Fruit fly (Drosophila melanogaster): ENCODE measurements around the gene CG14647.

DNA sequence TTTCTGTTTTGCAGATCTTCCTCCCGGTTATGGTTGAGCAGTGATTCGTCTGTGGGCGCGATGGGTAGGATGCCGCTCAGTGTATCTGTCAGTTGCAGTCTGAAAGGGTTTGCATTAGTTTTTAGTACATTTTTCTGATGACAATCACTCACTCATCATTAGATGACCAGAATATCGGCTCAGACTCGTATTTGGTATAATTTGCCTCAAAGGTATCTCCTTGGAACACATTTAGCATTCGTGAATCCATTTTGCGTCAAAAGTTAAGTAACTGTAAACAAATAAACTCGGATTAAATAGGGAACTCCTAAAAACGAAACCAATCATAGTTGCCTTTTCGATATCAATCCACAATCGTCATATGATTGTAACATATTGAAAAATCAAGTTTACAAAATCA, 26.4 kb downstream of the CG14647 start, which contains the start of gene CG31525:
- TF ChIP-seq Jra (GFP tag; optimal IDR thresholded peaks at IDR 0.05): no peak
- TF ChIP-seq pan (optimal IDR thresholded peaks at IDR 0.05): no peak
- TF ChIP-seq Vsx2 (GFP tag; optimal IDR thresholded peaks at IDR 0.05; ENCODE audit: partially characterized antibody): no peak
- no peak for TF ChIP-seq Sp1 (GFP tag; optimal IDR thresholded peaks at IDR 0.05)
- TF ChIP-seq CG9705 (GFP tag; optimal IDR thresholded peaks at IDR 0.05): no peak
- no peak for TF ChIP-seq Dif (GFP tag; optimal IDR thresholded peaks at IDR 0.05; ENCODE audit: partially characterized antibody)
- TF ChIP-seq usp (GFP tag; optimal IDR thresholded peaks at IDR 0.05): no peak
- TF ChIP-seq Hr78 (GFP tag; optimal IDR thresholded peaks at IDR 0.05): no peak
- TF ChIP-seq fru (GFP tag; optimal IDR thresholded peaks at IDR 0.05): no peak

Data from whole organism, wandering third instar larva.